Worm (Caenorhabditis elegans) whole organism, L4/young adult: Measurements from ENCODE around the gene K10C9.7.

Source experiments
- W03F9.2 ChIP-seq: fragments of 150-350 bp; optimal IDR thresholded peaks from 2 replicates; lab custom pipeline; 2014; ENCODE audit warnings: missing biosample characterization, missing genetic modification characterization
- dao-5 ChIP-seq: sonication (generic microtip); optimal IDR thresholded peaks from 2 replicates; lab custom pipeline; 2016; ENCODE audit warnings: missing genotype, missing genetic modification characterization, moderate library complexity, missing compliant biosample characterization
- him-1 ChIP-seq: sonication (generic microtip); optimal IDR thresholded peaks from 2 replicates; lab custom pipeline; 2016; ENCODE audit warnings: missing genotype, missing genetic modification reagents, missing genetic modification characterization, missing compliant biosample characterization

ce11 chrV:1060219-1060863 lies 7.0 kb downstream of the K10C9.7 start:
- no peak for TF ChIP-seq dao-5 (tag; lab: Kevin White, UChicago)
- no peak for TF ChIP-seq him-1 (tag; lab: Kevin White, UChicago)
- no peak for TF ChIP-seq W03F9.2
